Fruit fly (Drosophila melanogaster) whole organism, embryonic: ENCODE results near the gene NitFhit.

Experiments used
- Atf6 ChIP-seq: fragments of 200-800 bp; sonication (Bioruptor generic); IDR thresholded peaks from 2 replicates; pipeline ENCODE4 v1.3.6; 2022; ENCODE audit warnings: missing biosample characterization, missing genetic modification characterization
- CG10147 ChIP-seq: fragments of 200-800 bp; sonication (Bioruptor generic); optimal IDR thresholded peaks from 2 replicates; lab custom pipeline; 2019; ENCODE audit warnings: missing biosample characterization, mild to moderate bottlenecking, missing genetic modification characterization, moderate library complexity
- CG10267 ChIP-seq: fragments of 200-800 bp; sonication (Bioruptor generic); optimal IDR thresholded peaks from 2 replicates; lab custom pipeline; 2018; ENCODE audit warnings: missing biosample characterization, mild to moderate bottlenecking, missing genetic modification characterization, moderate library complexity
- CG10543 ChIP-seq: fragments of 200-800 bp; sonication (Bioruptor generic); optimal IDR thresholded peaks from 3 replicates; lab custom pipeline; 2017; ENCODE audit warnings: missing biosample characterization, mild to moderate bottlenecking, missing genetic modification characterization, moderate library complexity
- CG14014 ChIP-seq: fragments of 200-800 bp; sonication (Bioruptor generic); IDR thresholded peaks from 2 replicates; pipeline ENCODE4 v1.3.6; 2022; ENCODE audit warnings: missing biosample characterization, missing genetic modification characterization
- CG15269 ChIP-seq: fragments of 200-800 bp; sonication (Bioruptor generic); optimal IDR thresholded peaks from 2 replicates; lab custom pipeline; 2018; ENCODE audit warnings: missing biosample characterization, mild to moderate bottlenecking, missing genetic modification characterization, moderate library complexity
- CG17802 ChIP-seq: fragments of 200-800 bp; sonication (Bioruptor generic); optimal IDR thresholded peaks from 2 replicates; lab custom pipeline; 2018; ENCODE audit warnings: missing biosample characterization, mild to moderate bottlenecking, missing genetic modification characterization, moderate library complexity
- CG17912 ChIP-seq: fragments of 200-800 bp; sonication (Bioruptor generic); optimal IDR thresholded peaks from 2 replicates; lab custom pipeline; 2018; ENCODE audit warnings: missing biosample characterization, mild to moderate bottlenecking, missing genetic modification characterization
- CG30403 ChIP-seq: fragments of 200-800 bp; sonication (Bioruptor generic); optimal IDR thresholded peaks from 3 replicates; lab custom pipeline; 2016; ENCODE audit warnings: missing biosample characterization, missing genetic modification characterization
- CG31224 ChIP-seq: fragments of 200-800 bp; sonication (Bioruptor generic); IDR thresholded peaks from 2 replicates; pipeline ENCODE4 v1.3.6; 2022; ENCODE audit warnings: missing biosample characterization, missing genetic modification characterization
- CG4282 ChIP-seq: fragments of 200-800 bp; sonication (Bioruptor generic); optimal IDR thresholded peaks from 2 replicates; lab custom pipeline; 2016; ENCODE audit warnings: missing biosample characterization, missing genetic modification characterization
- CG4707 ChIP-seq: fragments of 200-800 bp; sonication (Bioruptor generic); optimal IDR thresholded peaks from 2 replicates; lab custom pipeline; 2018; ENCODE audit warnings: missing biosample characterization, mild to moderate bottlenecking, missing genetic modification characterization, moderate library complexity
- CG5245 ChIP-seq: fragments of 200-800 bp; sonication (Bioruptor generic); optimal IDR thresholded peaks from 3 replicates; lab custom pipeline; 2016; ENCODE audit warnings: missing biosample characterization, missing genetic modification characterization
- CG6683 ChIP-seq: fragments of 200-800 bp; sonication (Bioruptor generic); optimal IDR thresholded peaks from 2 replicates; lab custom pipeline; 2017; ENCODE audit warnings: missing biosample characterization, mild to moderate bottlenecking, missing genetic modification characterization, missing genetic modification reagents
- CG8924 ChIP-seq: fragments of 200-800 bp; optimal IDR thresholded peaks from 3 replicates; lab custom pipeline; 2019; ENCODE audit warnings: missing biosample characterization, mild to moderate bottlenecking, missing genetic modification characterization, moderate library complexity
- CHES-1-like ChIP-seq: fragments of 200-800 bp; sonication (Bioruptor generic); optimal IDR thresholded peaks from 2 replicates; lab custom pipeline; 2016; ENCODE audit warnings: missing biosample characterization, missing genetic modification characterization
- Doc2 ChIP-seq: fragments of 200-800 bp; sonication (Bioruptor generic); IDR thresholded peaks from 2 replicates; pipeline ENCODE4 v1.3.6; 2022; ENCODE audit warnings: missing biosample characterization, missing genetic modification characterization
- Elba2 ChIP-seq: fragments of 200-800 bp; sonication (Bioruptor generic); optimal IDR thresholded peaks from 3 replicates; lab custom pipeline; 2016; ENCODE audit warnings: missing biosample characterization, missing genetic modification characterization
- Ets65A ChIP-seq: fragments of 200-800 bp; sonication (Bioruptor generic); peaks from one replicate; lab custom pipeline; 2016; ENCODE audit warnings: missing biosample characterization, missing genetic modification characterization
- GATAe ChIP-seq: fragments of 200-800 bp; sonication (Bioruptor generic); conservative IDR thresholded peaks from 2 replicates; pipeline ENCODE4 v1.3.6; 2022; ENCODE audit warnings: missing biosample characterization, missing genetic modification characterization
- Lhr ChIP-seq: fragments of 200-800 bp; sonication (Bioruptor generic); optimal IDR thresholded peaks from 3 replicates; lab custom pipeline; 2017; ENCODE audit warnings: mild to moderate bottlenecking, missing biosample characterization, missing genetic modification reagents, missing genetic modification characterization
- MBD-R2 ChIP-seq: fragments of 200-800 bp; sonication (Bioruptor generic); IDR thresholded peaks from 2 replicates; pipeline ENCODE4 v1.3.6; 2022; ENCODE audit warnings: missing biosample characterization, missing genetic modification characterization
- MESR4 ChIP-seq: fragments of 200-800 bp; sonication (Bioruptor generic); optimal IDR thresholded peaks from 2 replicates; lab custom pipeline; 2018; ENCODE audit warnings: missing biosample characterization, mild to moderate bottlenecking, missing genetic modification characterization, moderate library complexity
- Myb ChIP-seq: fragments of 200-800 bp; sonication (Bioruptor generic); optimal IDR thresholded peaks from 2 replicates; lab custom pipeline; 2016; ENCODE audit warnings: missing biosample characterization, missing genetic modification characterization
- NfI ChIP-seq: fragments of 200-800 bp; sonication (Bioruptor generic); optimal IDR thresholded peaks from 3 replicates; lab custom pipeline; 2018; ENCODE audit warnings: missing biosample characterization, mild to moderate bottlenecking, missing genetic modification characterization, moderate library complexity
- Opbp ChIP-seq: fragments of 200-800 bp; sonication (Bioruptor generic); IDR thresholded peaks from 3 replicates; pipeline ENCODE4 v1.3.6; 2022; ENCODE audit warnings: missing biosample characterization, missing genetic modification characterization; ENCODE audit not compliant: partially characterized antibody
- Ptx1 ChIP-seq: fragments of 200-800 bp; sonication (Bioruptor generic); IDR thresholded peaks from 2 replicates; pipeline ENCODE4 v1.3.6; 2022; ENCODE audit warnings: missing biosample characterization, missing genetic modification characterization
- Scr ChIP-seq: fragments of 200-800 bp; sonication (Bioruptor generic); IDR thresholded peaks from 2 replicates; pipeline ENCODE4 v1.3.6; 2022; ENCODE audit warnings: missing biosample characterization, missing genetic modification characterization; ENCODE audit not compliant: partially characterized antibody
- Sox102F ChIP-seq: fragments of 200-800 bp; sonication (Bioruptor generic); optimal IDR thresholded peaks from 2 replicates; lab custom pipeline; 2018; ENCODE audit warnings: missing biosample characterization, mild to moderate bottlenecking, missing genetic modification characterization, moderate library complexity
- Trl ChIP-seq, 3 experiments: fragments of >200 bp in 2 of 3; fragments of 200-800 bp in 1 of 3; sonication (Bioruptor generic) in 1 of 3; optimal IDR thresholded peaks; 2 replicates in 1 of 3; 3 replicates in 2 of 3; lab custom pipeline; 2016 to 2017; ENCODE audit warnings: missing biosample characterization in 1 of 3, missing genetic modification characterization in 1 of 3
- Vsx1 ChIP-seq: fragments of 200-800 bp; sonication (Bioruptor generic); optimal IDR thresholded peaks from 2 replicates; lab custom pipeline; 2017; ENCODE audit warnings: missing biosample characterization, mild to moderate bottlenecking, missing genetic modification characterization, missing genetic modification reagents
- Xrp1 ChIP-seq: fragments of 200-800 bp; sonication (Bioruptor generic); IDR thresholded peaks from 2 replicates; pipeline ENCODE4 v1.3.6; 2022; ENCODE audit warnings: missing biosample characterization, missing genetic modification characterization
- al ChIP-seq: fragments of 200-800 bp; sonication (Bioruptor generic); IDR thresholded peaks from 2 replicates; pipeline ENCODE4 v1.3.6; 2022; ENCODE audit warnings: missing biosample characterization, missing genetic modification characterization
- ap ChIP-seq: fragments of 200-800 bp; sonication (Bioruptor generic); IDR thresholded peaks from 2 replicates; pipeline ENCODE4 v1.3.6; 2022; ENCODE audit warnings: missing biosample characterization, missing genetic modification characterization
- bab2 ChIP-seq: fragments of 200-800 bp; sonication (Bioruptor generic); optimal IDR thresholded peaks from 2 replicates; lab custom pipeline; 2016; ENCODE audit warnings: missing biosample characterization, missing genetic modification characterization
- bowl ChIP-seq: fragments of 200-800 bp; sonication (Bioruptor generic); IDR thresholded peaks from 2 replicates; pipeline ENCODE4 v1.3.6; 2022; ENCODE audit warnings: missing biosample characterization, missing genetic modification characterization
- bsh ChIP-seq, 2 experiments: fragments of 200-800 bp; sonication (Bioruptor generic); optimal IDR thresholded peaks; 2 replicates each; lab custom pipeline; 2017 to 2018; ENCODE audit warnings: mild to moderate bottlenecking in 2 of 2, missing biosample characterization in 2 of 2, missing genetic modification characterization in 2 of 2, moderate library complexity in 1 of 2
- chn ChIP-seq: fragments of 200-800 bp; sonication (Bioruptor generic); optimal IDR thresholded peaks from 2 replicates; lab custom pipeline; 2016; ENCODE audit warnings: missing biosample characterization, missing genetic modification characterization
- eyg ChIP-seq: fragments of 200-800 bp; sonication (Bioruptor generic); optimal IDR thresholded peaks from 3 replicates; lab custom pipeline; 2016; ENCODE audit warnings: missing biosample characterization, missing genetic modification characterization
- gem ChIP-seq: fragments of 200-800 bp; sonication (Bioruptor generic); optimal IDR thresholded peaks from 2 replicates; lab custom pipeline; 2019; ENCODE audit warnings: missing biosample characterization, mild to moderate bottlenecking, missing genetic modification characterization, moderate library complexity
- gfzf ChIP-seq: fragments of 200-800 bp; sonication (Bioruptor generic); optimal IDR thresholded peaks from 2 replicates; lab custom pipeline; 2016; ENCODE audit warnings: missing biosample characterization, mild to moderate bottlenecking, missing genetic modification characterization, moderate library complexity
- klu ChIP-seq: fragments of 200-800 bp; sonication (Bioruptor generic); IDR thresholded peaks from 2 replicates; pipeline ENCODE4 v1.3.6; 2022; ENCODE audit warnings: missing biosample characterization, missing genetic modification characterization
- odd ChIP-seq: fragments of 200-800 bp; sonication (Bioruptor generic); optimal IDR thresholded peaks from 2 replicates; lab custom pipeline; 2017; ENCODE audit warnings: missing biosample characterization, mild to moderate bottlenecking, missing genetic modification characterization
- peb ChIP-seq: fragments of 200-800 bp; sonication (Bioruptor generic); IDR thresholded peaks from 2 replicates; pipeline ENCODE4 v1.3.6; 2022; ENCODE audit warnings: missing biosample characterization, missing genetic modification characterization
- psq ChIP-seq: fragments of 200-800 bp; sonication (Bioruptor generic); optimal IDR thresholded peaks from 2 replicates; lab custom pipeline; 2017; ENCODE audit warnings: missing biosample characterization, missing genetic modification characterization
- stwl ChIP-seq: fragments of 200-800 bp; sonication (Bioruptor generic); optimal IDR thresholded peaks from 3 replicates; lab custom pipeline; 2018; ENCODE audit warnings: missing biosample characterization, mild to moderate bottlenecking, missing genetic modification characterization, moderate library complexity
- sug ChIP-seq: fragments of 200-800 bp; optimal IDR thresholded peaks from 2 replicates; lab custom pipeline; 2019; ENCODE audit warnings: missing biosample characterization, mild to moderate bottlenecking, missing genetic modification characterization, moderate library complexity
- tgo ChIP-seq: fragments of 200-800 bp; sonication (Bioruptor generic); IDR thresholded peaks from 3 replicates; pipeline ENCODE4 v1.3.6; 2022; ENCODE audit warnings: missing biosample characterization, missing genetic modification characterization

The NitFhit gene

dm6 chr3L:199754-200596, 3.6 kb upstream of the NitFhit start, which contains the start of the genes rno and mri (continued):
- TF ChIP-seq bab2 (peak; percentile 51), CG10147 (GFP tag; lab: Kevin White, UChicago) (peak; percentile 53), MESR4 (peak; percentile 93), al (GFP tag; lab: Robert Waterston, UW) (peak; percentile 67), Vsx1 (GFP tag; lab: Kevin White, UChicago) (no peak), Elba2 (GFP tag; lab: Kevin White, UChicago) (peak; percentile 7), CHES-1-like (GFP tag; lab: Kevin White, UChicago) (no peak), Sox102F (peak; percentile 79), CG14014 (GFP tag; lab: Robert Waterston, UW) (peak; percentile 57; the same call in 1 of the 2 replicates), Ptx1 (GFP tag; lab: Robert Waterston, UW) (peak; percentile 81), gem (tag; lab: Kevin White, UChicago) (peak; percentile 90), gfzf (GFP tag; lab: Kevin White, UChicago) (no peak), eyg (GFP tag; lab: Kevin White, UChicago) (no peak), Atf6 (GFP tag; lab: Robert Waterston, UW) (peak; percentile 67; the same call in 1 of the 2 replicates), Myb (no peak), peb (GFP tag; lab: Robert Waterston, UW) (peak; percentile 66; the same call in 1 of the 2 replicates), odd (GFP tag; lab: Kevin White, UChicago) (peak; percentile 21), bsh (GFP tag; optimal IDR thresholded peaks at IDR 0.05; lab: Kevin White, UChicago) (peak in 1 of 2 experiments; percentile 71), NfI (GFP tag; lab: Kevin White, UChicago) (peak; percentile 67), tgo (GFP tag; lab: Robert Waterston, UW) (peak; percentile 77), CG4282 (no peak), Trl (optimal IDR thresholded peaks at IDR 0.05; lab: Kevin White, UChicago) (no peak), Trl (GFP tag; optimal IDR thresholded peaks at IDR 0.05; lab: Kevin White, UChicago) (no peak), CG30403 (GFP tag; lab: Kevin White, UChicago) (peak; percentile 82), sug (tag; lab: Kevin White, UChicago) (peak; percentile 73), bowl (GFP tag; lab: Robert Waterston, UW) (no peak), CG10267 (tag; lab: Kevin White, UChicago) (peak; percentile 76), Lhr (GFP tag; lab: Kevin White, UChicago) (peak; percentile 66), stwl (peak; percentile 63), Xrp1 (GFP tag; lab: Robert Waterston, UW) (peak; percentile 72), CG15269 (peak; percentile 79), GATAe (no peak), CG8924 (peak; percentile 85), CG10543 (GFP tag; lab: Kevin White, UChicago) (peak; percentile 85), CG5245 (GFP tag; lab: Kevin White, UChicago) (peak; percentile 39), ap (GFP tag; lab: Robert Waterston, UW) (peak; percentile 50), CG6683 (GFP tag; lab: Kevin White, UChicago) (peak; percentile 15), CG17802 (tag; lab: Kevin White, UChicago) (peak; percentile 18), Doc2 (GFP tag; lab: Robert Waterston, UW) (no peak), chn (GFP tag; lab: Kevin White, UChicago) (no peak), CG4707 (GFP tag; lab: Kevin White, UChicago) (no peak), Ets65A (GFP tag; lab: Kevin White, UChicago) (peak; percentile 87), Opbp (GFP tag; lab: Robert Waterston, UW) (peak; percentile 91), MBD-R2 (GFP tag; lab: Robert Waterston, UW) (peak; percentile 26), klu (GFP tag; lab: Robert Waterston, UW) (peak; percentile 62; the same call in 1 of the 2 replicates), Scr (GFP tag; lab: Robert Waterston, UW) (peak; percentile 95), CG17912 (GFP tag; lab: Kevin White, UChicago) (no peak), psq (GFP tag; lab: Kevin White, UChicago) (no peak), CG31224 (GFP tag; lab: Robert Waterston, UW) (no peak; the same call in 1 of the 2 replicates)
